Worm (Caenorhabditis elegans): ENCODE results near the gene smc-4.

The smc-4 gene

ce11 chrIII:4622375-4623130 lies 35.3 kb downstream of the smc-4 start, which contains the start of gene lron-5:
TSS of gene lron-5 (plus strand) at chrIII:4623029.
- no peak for TF ChIP-seq ref-1 (GFP tag; conservative IDR thresholded peaks at IDR 0.05)
- no peak for TF ChIP-seq ztf-29 (GFP tag; IDR thresholded peaks at IDR 0.05)
- TF ChIP-seq klf-2 (GFP tag; conservative IDR thresholded peaks at IDR 0.05) = no peak
- no peak for TF ChIP-seq ztf-23 (GFP tag; IDR thresholded peaks at IDR 0.05)
- no peak for TF ChIP-seq T22C8.4 (GFP tag; IDR thresholded peaks at IDR 0.05)
- TF ChIP-seq med-1 (GFP tag; optimal IDR thresholded peaks at IDR 0.05; ENCODE audit: insufficient read depth) = no peak
- no peak for TF ChIP-seq tab-1 (GFP tag; IDR thresholded peaks at IDR 0.05)
- TF ChIP-seq cog-1 (tag; optimal IDR thresholded peaks at IDR 0.05) = no peak
- no peak for TF ChIP-seq flt-1 (GFP tag; IDR thresholded peaks at IDR 0.05)

ce11 chrIII:4626148-4626922 lies 39.0 kb downstream of the smc-4 start:
- no peak for TF ChIP-seq ref-1 (GFP tag; conservative IDR thresholded peaks at IDR 0.05)
- TF ChIP-seq klf-2 (GFP tag; conservative IDR thresholded peaks at IDR 0.05) = no peak
- no peak for TF ChIP-seq cog-1 (tag; optimal IDR thresholded peaks at IDR 0.05)
- TF ChIP-seq ztf-29 (GFP tag; IDR thresholded peaks at IDR 0.05) = no peak
- no peak for TF ChIP-seq med-1 (GFP tag; optimal IDR thresholded peaks at IDR 0.05; ENCODE audit: insufficient read depth)
- TF ChIP-seq ztf-23 (GFP tag; IDR thresholded peaks at IDR 0.05) = no peak
- no peak for TF ChIP-seq flt-1 (GFP tag; IDR thresholded peaks at IDR 0.05)
- TF ChIP-seq T22C8.4 (GFP tag; IDR thresholded peaks at IDR 0.05) = no peak
- TF ChIP-seq tab-1 (GFP tag; IDR thresholded peaks at IDR 0.05) = no peak

- TF ChIP-seq ref-1 (GFP tag; conservative IDR thresholded peaks at IDR 0.05) = no peak
- no peak for TF ChIP-seq T22C8.4 (GFP tag; IDR thresholded peaks at IDR 0.05)
- TF ChIP-seq ztf-29 (GFP tag; IDR thresholded peaks at IDR 0.05) = no peak
- TF ChIP-seq cog-1 (tag; optimal IDR thresholded peaks at IDR 0.05) = no peak
- no peak for TF ChIP-seq tab-1 (GFP tag; IDR thresholded peaks at IDR 0.05)
- TF ChIP-seq klf-2 (GFP tag; conservative IDR thresholded peaks at IDR 0.05) = no peak
- TF ChIP-seq ztf-23 (GFP tag; IDR thresholded peaks at IDR 0.05) = no peak
- no peak for TF ChIP-seq flt-1 (GFP tag; IDR thresholded peaks at IDR 0.05)
- TF ChIP-seq med-1 (GFP tag; optimal IDR thresholded peaks at IDR 0.05; ENCODE audit: insufficient read depth) = no peak
Measured at ce11 chrIII:4628165-4628564, 40.9 kb downstream of the smc-4 start, which contains the start of gene clec-151. TSS of gene clec-151 (plus strand) at chrIII:4628465.

- TF ChIP-seq cog-1 (tag; optimal IDR thresholded peaks at IDR 0.05) = no peak
- TF ChIP-seq ztf-29 (GFP tag; IDR thresholded peaks at IDR 0.05) = no peak
- TF ChIP-seq T22C8.4 (GFP tag; IDR thresholded peaks at IDR 0.05) = no peak
- no peak for TF ChIP-seq ref-1 (GFP tag; conservative IDR thresholded peaks at IDR 0.05)
- no peak for TF ChIP-seq tab-1 (GFP tag; IDR thresholded peaks at IDR 0.05)
- no peak for TF ChIP-seq ztf-23 (GFP tag; IDR thresholded peaks at IDR 0.05)
- no peak for TF ChIP-seq flt-1 (GFP tag; IDR thresholded peaks at IDR 0.05)
- no peak for TF ChIP-seq klf-2 (GFP tag; conservative IDR thresholded peaks at IDR 0.05)
- no peak for TF ChIP-seq med-1 (GFP tag; optimal IDR thresholded peaks at IDR 0.05; ENCODE audit: insufficient read depth)
Measured at ce11 chrIII:4634947-4635346, 47.6 kb downstream of the smc-4 start, which contains the start of gene clec-153. TSS of gene clec-153 (plus strand) at chrIII:4635247.
